Worm (Caenorhabditis elegans) whole organism, L4 larva: ENCODE results near the gene clh-3.

Experiments
- F10B5.3 ChIP-seq: sonication (generic microtip); optimal IDR thresholded peaks from 2 replicates; lab custom pipeline; 2016; ENCODE audit warnings: mild to moderate bottlenecking, missing genetic modification characterization, missing compliant biosample characterization
- F37D6.2 ChIP-seq: sonication (generic microtip); optimal IDR thresholded peaks from 2 replicates; lab custom pipeline; 2016; ENCODE audit warnings: mild to moderate bottlenecking, missing genetic modification characterization, missing compliant biosample characterization
- F49E8.2 ChIP-seq: sonication (generic microtip); optimal IDR thresholded peaks from 2 replicates; lab custom pipeline; 2016; ENCODE audit warnings: missing compliant biosample characterization, mild to moderate bottlenecking, missing genetic modification characterization, borderline replicate concordance
- R02D3.7 ChIP-seq: fragments of 150-350 bp; sonication (generic microtip); optimal IDR thresholded peaks from 3 replicates; lab custom pipeline; 2014; ENCODE audit warnings: missing biosample characterization, missing genetic modification characterization
- T20F7.1 ChIP-seq: fragments of 200-800 bp; sonication (Bioruptor generic); optimal IDR thresholded peaks from 2 replicates; lab custom pipeline; 2018; ENCODE audit warnings: mild to moderate bottlenecking, missing genetic modification characterization, missing compliant biosample characterization
- Y5F2A.4 ChIP-seq: fragments of 200-800 bp; sonication (Bioruptor generic); optimal IDR thresholded peaks from 2 replicates; lab custom pipeline; 2018; ENCODE audit warnings: mild to moderate bottlenecking, missing genetic modification characterization, missing compliant biosample characterization
- ZK337.2 ChIP-seq: fragments of 200-800 bp; sonication (Bioruptor generic); IDR thresholded peaks from 2 replicates; pipeline ENCODE4 v1.3.6; 2022; ENCODE audit warnings: missing genetic modification reagents, missing genetic modification characterization, missing compliant biosample characterization
- ZK546.5 ChIP-seq, 2 experiments: sonication (generic microtip); optimal IDR thresholded peaks; 2 replicates each; lab custom pipeline; 2017; ENCODE audit warnings: missing biosample characterization in 2 of 2, missing genetic modification characterization in 2 of 2
- aha-1 ChIP-seq: fragments of 150-350 bp; peaks from one replicate; lab custom pipeline; 2014; ENCODE audit warnings: missing biosample characterization, missing genetic modification characterization
- ama-1 ChIP-seq: fragments of 150-350 bp; optimal IDR thresholded peaks from 2 replicates; lab custom pipeline; 2014; ENCODE audit warnings: inconsistent platforms, mixed read lengths
- ceh-20 ChIP-seq: fragments of 200-800 bp; sonication (Bioruptor generic); IDR thresholded peaks from 2 replicates; pipeline ENCODE4 v1.3.6; 2022; ENCODE audit warnings: missing genetic modification reagents, missing genetic modification characterization, missing compliant biosample characterization
- ceh-28 ChIP-seq: fragments of 150-350 bp; optimal IDR thresholded peaks from 2 replicates; lab custom pipeline; 2014; ENCODE audit warnings: missing biosample characterization, missing genetic modification reagents, missing genetic modification characterization
- ceh-62 ChIP-seq: sonication (generic microtip); optimal IDR thresholded peaks from 2 replicates; lab custom pipeline; 2017; ENCODE audit warnings: missing biosample characterization, missing genetic modification characterization
- daf-12 ChIP-seq: fragments of 150-350 bp; optimal IDR thresholded peaks from 2 replicates; lab custom pipeline; 2014; ENCODE audit warnings: missing biosample characterization, missing genetic modification reagents, missing genetic modification characterization
- daf-16 ChIP-seq, 3 experiments: sonication (generic microtip); optimal IDR thresholded peaks; 2 replicates each; lab custom pipeline; 2016 to 2017; ENCODE audit warnings: missing genetic modification characterization in 3 of 3, missing genetic modification reagents in 3 of 3, mild to moderate bottlenecking in 2 of 3, missing compliant biosample characterization in 2 of 3, missing biosample characterization in 1 of 3, moderate library complexity in 1 of 3
- daf-19 ChIP-seq: fragments of 200-800 bp; sonication (Bioruptor generic); conservative IDR thresholded peaks from 2 replicates; pipeline ENCODE4 v1.3.6; 2022; ENCODE audit warnings: missing genetic modification characterization, missing compliant biosample characterization
- dmd-6 ChIP-seq: fragments of 200-800 bp; sonication (Bioruptor generic); IDR thresholded peaks from 2 replicates; pipeline ENCODE4 v1.3.6; 2022; ENCODE audit warnings: missing genetic modification reagents, missing genetic modification characterization, missing compliant biosample characterization
- dve-1 ChIP-seq: sonication (generic microtip); optimal IDR thresholded peaks from 2 replicates; lab custom pipeline; 2017; ENCODE audit warnings: antibody characterized with exemption, mild to moderate bottlenecking, missing genetic modification characterization, missing compliant biosample characterization; ENCODE audit not compliant: insufficient read depth
- egl-27 ChIP-seq: sonication (generic microtip); optimal IDR thresholded peaks from 3 replicates; lab custom pipeline; 2017; ENCODE audit warnings: missing biosample characterization, missing genetic modification reagents, missing genetic modification characterization
- egl-43 ChIP-seq: fragments of 200-800 bp; sonication (Bioruptor generic); IDR thresholded peaks from 2 replicates; pipeline ENCODE4 v1.3.6; 2022; ENCODE audit warnings: missing genetic modification reagents, missing genetic modification characterization, missing compliant biosample characterization
- gei-8 ChIP-seq: fragments of 200-800 bp; sonication (Bioruptor generic); optimal IDR thresholded peaks from 2 replicates; lab custom pipeline; 2018; ENCODE audit warnings: mild to moderate bottlenecking, missing genetic modification characterization, missing compliant biosample characterization
- hlh-11 ChIP-seq: fragments of 200-800 bp; sonication (Bioruptor generic); optimal IDR thresholded peaks from 2 replicates; lab custom pipeline; 2018; ENCODE audit warnings: mild to moderate bottlenecking, missing genetic modification characterization, missing compliant biosample characterization
- hlh-30 ChIP-seq: sonication (generic microtip); optimal IDR thresholded peaks from 2 replicates; lab custom pipeline; 2017; ENCODE audit warnings: antibody characterized with exemption, mild to moderate bottlenecking, missing genetic modification characterization, missing compliant biosample characterization; ENCODE audit not compliant: insufficient read depth
- lin-1 ChIP-seq: fragments of 200-800 bp; sonication (Bioruptor generic); IDR thresholded peaks from 2 replicates; pipeline ENCODE4 v1.3.6; 2022; ENCODE audit warnings: missing genetic modification reagents, missing genetic modification characterization, missing compliant biosample characterization
- lin-13 ChIP-seq: fragments of 150-350 bp; optimal IDR thresholded peaks from 2 replicates; lab custom pipeline; 2014; ENCODE audit warnings: missing biosample characterization, missing genetic modification reagents, missing genetic modification characterization
- madf-5 ChIP-seq, 2 experiments: fragments of 200-800 bp; sonication (Bioruptor generic); IDR thresholded peaks; 2 replicates each; pipeline ENCODE4 v1.3.6; 2022; ENCODE audit warnings: missing compliant biosample characterization in 2 of 2, missing genetic modification characterization in 2 of 2
- mdl-1 ChIP-seq, 2 experiments: fragments of 150-350 bp in 1 of 2; sonication (generic microtip) in 1 of 2; optimal IDR thresholded peaks; 2 replicates each; lab custom pipeline; 2014 to 2017; ENCODE audit warnings: missing biosample characterization in 2 of 2, missing genetic modification characterization in 2 of 2
- mxl-3 ChIP-seq: fragments of 200-800 bp; sonication (Bioruptor generic); optimal IDR thresholded peaks from 2 replicates; lab custom pipeline; 2018; ENCODE audit warnings: mild to moderate bottlenecking, missing genetic modification characterization, missing compliant biosample characterization
- nhr-10 ChIP-seq: fragments of 150-350 bp; optimal IDR thresholded peaks from 2 replicates; lab custom pipeline; 2014; ENCODE audit warnings: missing biosample characterization, missing genetic modification characterization
- nhr-102 ChIP-seq: sonication (generic microtip); optimal IDR thresholded peaks from 2 replicates; lab custom pipeline; 2016; ENCODE audit warnings: mild to moderate bottlenecking, missing genetic modification characterization, moderate library complexity, missing compliant biosample characterization
- nhr-11 ChIP-seq: fragments of 150-350 bp; optimal IDR thresholded peaks from 2 replicates; lab custom pipeline; 2014; ENCODE audit warnings: missing biosample characterization, missing genetic modification characterization
- nhr-111 ChIP-seq: fragments of 200-800 bp; sonication (Bioruptor generic); optimal IDR thresholded peaks from 2 replicates; lab custom pipeline; 2018; ENCODE audit warnings: mild to moderate bottlenecking, missing genetic modification characterization, missing compliant biosample characterization
- nhr-237 ChIP-seq: sonication (generic microtip); optimal IDR thresholded peaks from 2 replicates; lab custom pipeline; 2017; ENCODE audit warnings: missing biosample characterization, missing genetic modification characterization
- nhr-25 ChIP-seq: sonication (generic microtip); optimal IDR thresholded peaks from 2 replicates; lab custom pipeline; 2017; ENCODE audit warnings: missing genetic modification characterization, mild to moderate bottlenecking, missing compliant biosample characterization, antibody characterized with exemption, moderate library complexity, borderline replicate concordance; ENCODE audit not compliant: insufficient read depth
- nhr-28 ChIP-seq: fragments of 150-350 bp; optimal IDR thresholded peaks from 2 replicates; lab custom pipeline; 2014; ENCODE audit warnings: missing biosample characterization, missing genetic modification characterization
- nhr-48 ChIP-seq: sonication (generic microtip); optimal IDR thresholded peaks from 2 replicates; lab custom pipeline; 2016; ENCODE audit warnings: mild to moderate bottlenecking, missing genetic modification characterization, missing compliant biosample characterization
- nhr-6 ChIP-seq: fragments of 150-350 bp; optimal IDR thresholded peaks from 2 replicates; lab custom pipeline; 2014; ENCODE audit warnings: missing biosample characterization, missing genetic modification characterization
- nhr-76 ChIP-seq: fragments of 150-350 bp; optimal IDR thresholded peaks from 2 replicates; lab custom pipeline; 2014; ENCODE audit warnings: missing biosample characterization, missing genetic modification characterization
- nhr-77 ChIP-seq: fragments of 150-350 bp; optimal IDR thresholded peaks from 2 replicates; lab custom pipeline; 2014; ENCODE audit warnings: missing biosample characterization, missing genetic modification characterization
- php-3 ChIP-seq: fragments of 200-800 bp; sonication (Bioruptor generic); IDR thresholded peaks from 2 replicates; pipeline ENCODE4 v1.3.6; 2022; ENCODE audit warnings: missing genetic modification reagents, missing genetic modification characterization, missing compliant biosample characterization
- pqm-1 ChIP-seq: sonication (generic microtip); optimal IDR thresholded peaks from 2 replicates; lab custom pipeline; 2017; ENCODE audit warnings: missing biosample characterization, missing genetic modification characterization
- saeg-2 ChIP-seq: fragments of 200-800 bp; sonication (Bioruptor generic); IDR thresholded peaks from 2 replicates; pipeline ENCODE4 v1.3.6; 2022; ENCODE audit warnings: missing genetic modification reagents, missing genetic modification characterization, missing compliant biosample characterization
- spr-1 ChIP-seq: sonication (generic microtip); optimal IDR thresholded peaks from 2 replicates; lab custom pipeline; 2016; ENCODE audit warnings: mild to moderate bottlenecking, missing genetic modification characterization, missing compliant biosample characterization
- spr-3 ChIP-seq: fragments of 200-800 bp; sonication (Bioruptor generic); optimal IDR thresholded peaks from 2 replicates; lab custom pipeline; 2018; ENCODE audit warnings: mild to moderate bottlenecking, missing genetic modification characterization, missing compliant biosample characterization
- tag-97 ChIP-seq: fragments of 200-800 bp; sonication (Bioruptor generic); IDR thresholded peaks from 2 replicates; pipeline ENCODE4 v1.3.6; 2022; ENCODE audit warnings: missing genetic modification characterization, missing compliant biosample characterization
- unc-39 ChIP-seq: sonication (generic microtip); optimal IDR thresholded peaks from 2 replicates; lab custom pipeline; 2017; ENCODE audit warnings: missing biosample characterization, missing genetic modification characterization
- unc-62 ChIP-seq, 3 experiments: fragments of 150-350 bp in 1 of 3; sonication (generic microtip); optimal IDR thresholded peaks in 2 of 3; peaks in 1 of 3; 1 replicate in 1 of 3; 2 replicates in 2 of 3; lab custom pipeline; 2014 to 2017; ENCODE audit warnings: missing biosample characterization in 3 of 3, missing genetic modification characterization in 3 of 3, missing genetic modification reagents in 3 of 3, missing genotype in 1 of 3
- zag-1 ChIP-seq: fragments of 150-350 bp; optimal IDR thresholded peaks from 2 replicates; lab custom pipeline; 2014; ENCODE audit warnings: missing biosample characterization, missing genetic modification characterization
- zfp-2 ChIP-seq: sonication (generic microtip); optimal IDR thresholded peaks from 2 replicates; lab custom pipeline; 2016; ENCODE audit warnings: mild to moderate bottlenecking, missing genetic modification characterization, missing compliant biosample characterization
- zfp-3 ChIP-seq: fragments of 200-800 bp; sonication (Bioruptor generic); conservative IDR thresholded peaks from 2 replicates; pipeline ENCODE4 v1.3.6; 2022; ENCODE audit warnings: missing genetic modification reagents, missing genetic modification characterization, missing compliant biosample characterization
- zip-11 ChIP-seq: fragments of 200-800 bp; sonication (Bioruptor generic); IDR thresholded peaks from 2 replicates; pipeline ENCODE4 v1.3.6; 2022; ENCODE audit warnings: missing genetic modification characterization, missing compliant biosample characterization
- ztf-11 ChIP-seq: fragments of 150-350 bp; optimal IDR thresholded peaks from 2 replicates; lab custom pipeline; 2014; ENCODE audit warnings: missing biosample characterization, missing genetic modification characterization

The clh-3 gene

DNA sequence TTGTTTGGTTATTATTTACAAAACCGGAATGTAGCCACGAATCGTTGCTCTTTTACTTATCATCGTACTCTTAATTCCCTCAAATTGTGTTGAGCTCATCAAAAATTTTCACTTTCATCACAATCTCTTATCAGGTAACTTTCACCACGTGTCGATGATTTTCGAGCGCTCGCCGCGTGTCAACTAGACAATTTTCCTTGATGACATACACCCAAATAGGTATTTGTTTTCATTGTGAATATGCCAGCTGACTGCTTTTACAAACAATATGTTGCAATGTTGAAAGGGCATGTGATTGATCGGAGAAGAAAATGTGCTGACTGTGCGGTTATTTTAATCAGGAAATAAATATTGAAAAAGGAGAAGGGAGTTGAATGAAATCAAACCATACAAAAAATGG is 39.0 kb upstream of the clh-3 start:
- TF ChIP-seq zag-1 (no peak), nhr-111 (no peak), egl-43 (GFP tag; lab: Robert Waterston, UW) (no peak), mxl-3 (peak; percentile 48), gei-8 (GFP tag; lab: Kevin White, UChicago) (no peak), nhr-25 (no peak), ama-1 (lab: Kevin White, UChicago) (no peak), zfp-3 (GFP tag; lab: Robert Waterston, UW) (no peak), aha-1 (no peak), unc-62 (GFP tag; optimal IDR thresholded peaks at IDR 0.05 in 1 of 2; lab: Kevin White, UChicago) (no peak), unc-62 (tag; optimal IDR thresholded peaks at IDR 0.05; lab: Kevin White, UChicago) (no peak), nhr-48 (peak; percentile 21), T20F7.1 (GFP tag; lab: Kevin White, UChicago) (no peak), F10B5.3 (tag; lab: Kevin White, UChicago) (no peak), unc-39 (tag; lab: Kevin White, UChicago) (no peak), ztf-11 (no peak), ceh-28 (tag; lab: Kevin White, UChicago) (no peak), tag-97 (GFP tag; lab: Robert Waterston, UW) (no peak), php-3 (GFP tag; lab: Robert Waterston, UW) (no peak), daf-16 (GFP tag; optimal IDR thresholded peaks at IDR 0.05; lab: Kevin White, UChicago) (no peak), daf-16 (tag; optimal IDR thresholded peaks at IDR 0.05; lab: Kevin White, UChicago) (peak; percentile 93), ceh-62 (tag; lab: Kevin White, UChicago) (no peak), nhr-102 (tag; lab: Kevin White, UChicago) (peak; percentile 60), madf-5 (GFP tag; IDR thresholded peaks at IDR 0.05; lab: Robert Waterston, UW) (no peak), zip-11 (GFP tag; lab: Robert Waterston, UW) (no peak), nhr-28 (peak; percentile 85), spr-3 (no peak), nhr-237 (tag; lab: Kevin White, UChicago) (no peak), zfp-2 (tag; lab: Kevin White, UChicago) (no peak), lin-13 (GFP tag; lab: Kevin White, UChicago) (no peak), ceh-20 (GFP tag; lab: Robert Waterston, UW) (no peak), dmd-6 (GFP tag; lab: Robert Waterston, UW) (peak; percentile 87), nhr-10 (no peak), ZK337.2 (no peak), nhr-6 (no peak), saeg-2 (GFP tag; lab: Robert Waterston, UW) (no peak), hlh-30 (peak; percentile 72), daf-12 (no peak), F37D6.2 (tag; lab: Kevin White, UChicago) (no peak), nhr-11 (tag; lab: Kevin White, UChicago) (no peak), egl-27 (no peak), R02D3.7 (tag; lab: Kevin White, UChicago) (no peak), mdl-1 (tag; optimal IDR thresholded peaks at IDR 0.05; lab: Kevin White, UChicago) (peak in 1 of 2 experiments; percentile 68), nhr-77 (peak; percentile 71), dve-1 (tag; lab: Kevin White, UChicago) (peak; percentile 65), hlh-11 (tag; lab: Kevin White, UChicago) (peak; percentile 77), Y5F2A.4 (GFP tag; lab: Kevin White, UChicago) (no peak), nhr-76 (tag; lab: Kevin White, UChicago) (no peak), ZK546.5 (tag; optimal IDR thresholded peaks at IDR 0.05; lab: Kevin White, UChicago) (no peak), pqm-1 (tag; lab: Kevin White, UChicago) (peak; percentile 70), spr-1 (tag; lab: Kevin White, UChicago) (no peak), daf-19 (GFP tag; lab: Robert Waterston, UW) (no peak), F49E8.2 (no peak), lin-1 (GFP tag; lab: Robert Waterston, UW) (no peak)
